Worm (Caenorhabditis elegans): ENCODE measurements around the gene sms-5.

DNA sequence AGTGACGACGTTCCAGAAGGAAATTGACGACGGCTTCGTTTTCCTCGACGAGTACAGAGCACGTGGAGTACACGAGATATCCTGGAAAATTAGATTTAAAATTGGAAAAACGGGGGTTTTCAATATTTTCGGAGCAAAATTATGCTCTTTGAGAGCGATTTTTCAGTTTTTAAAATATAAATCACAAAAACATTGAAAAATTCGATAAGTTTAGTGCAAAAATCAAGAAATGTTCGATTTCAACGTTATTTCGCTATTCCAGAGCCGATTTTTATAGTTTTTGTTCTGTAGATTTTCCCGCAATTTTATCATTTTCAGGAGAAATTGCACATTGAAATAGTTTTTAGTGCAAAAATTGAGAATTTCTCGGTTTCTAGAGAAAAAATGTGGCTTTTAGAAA, 22.0 kb upstream of the sms-5 start, which contains the start of gene W07E6.5:
- TF ChIP-seq gmeb-1 (tag; optimal IDR thresholded peaks at IDR 0.05) (no peak), elt-1 (tag; optimal IDR thresholded peaks at IDR 0.05) (no peak)

Measured in whole organism, L2 larva.